Worm (Caenorhabditis elegans): ENCODE measurements around the gene C39D10.7.

C39D10.7 gene

ce11 chrX:7897690-7898089 lies 16.0 kb downstream of the C39D10.7 start, which contains the start of gene latd-1:
latd-1 (minus strand) TSS chrX:7897790.
- TF ChIP-seq nhr-41 (GFP tag; IDR thresholded peaks at IDR 0.05), result no peak
- no peak for TF ChIP-seq lin-1 (GFP tag; IDR thresholded peaks at IDR 0.05)
- TF ChIP-seq snpc-4 (tag; optimal IDR thresholded peaks at IDR 0.05), result no peak
- no peak for TF ChIP-seq mes-2 (tag; optimal IDR thresholded peaks at IDR 0.05; ENCODE audit: poor library complexity, severe bottlenecking)

DNA sequence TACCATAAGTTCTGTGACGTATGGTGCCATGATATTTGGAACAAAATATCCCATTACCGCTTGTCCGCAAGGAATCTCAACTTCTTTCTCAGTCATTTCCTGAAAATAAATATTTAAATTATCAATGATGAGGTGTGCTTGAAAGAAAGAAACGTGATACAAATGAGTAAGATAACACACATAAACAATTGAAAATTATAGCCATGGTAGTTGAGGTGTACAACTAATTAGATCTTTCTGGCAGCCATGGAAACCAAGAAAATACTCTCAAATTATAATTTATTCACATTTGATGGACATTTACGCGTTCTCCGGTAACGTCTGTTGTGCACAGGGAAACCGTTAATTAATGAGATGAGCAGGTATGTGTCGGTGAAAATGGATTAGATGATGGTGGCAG lies 21.4 kb downstream of the C39D10.7 start, which contains the start of gene C39D10.5:
TSS of gene C39D10.5 (minus strand) at position 101 of the 400 bp plus-strand sequence.
- TF ChIP-seq madf-9 (GFP tag; conservative IDR thresholded peaks at IDR 0.05) (no peak), ctbp-1 (GFP tag; IDR thresholded peaks at IDR 0.05) (no peak), Y48G9A.11 (GFP tag; IDR thresholded peaks at IDR 0.05) (no peak), saeg-2 (GFP tag; IDR thresholded peaks at IDR 0.05) (no peak), zag-1 (tag; optimal IDR thresholded peaks at IDR 0.05) (no peak), ZK337.2 (GFP tag; IDR thresholded peaks at IDR 0.05) (no peak), F49E8.2 (tag; optimal IDR thresholded peaks at IDR 0.05; ENCODE audit: borderline replicate concordance) (no peak), lsy-2 (tag; optimal IDR thresholded peaks at IDR 0.05) (no peak), F44E2.7 (GFP tag; IDR thresholded peaks at IDR 0.05) (no peak), nhr-77 (tag; optimal IDR thresholded peaks at IDR 0.05) (no peak), lin-39 (tag; optimal IDR thresholded peaks at IDR 0.05) (no peak), hif-1 (tag; optimal IDR thresholded peaks at IDR 0.05) (no peak), ztf-11 (tag; optimal IDR thresholded peaks at IDR 0.05) (no peak), daf-16 (GFP tag; optimal IDR thresholded peaks at IDR 0.05) (no peak), daf-16 (tag; optimal IDR thresholded peaks at IDR 0.05) (no peak), sdz-12 (GFP tag; optimal IDR thresholded peaks at IDR 0.05) (no peak), ceh-20 (GFP tag; IDR thresholded peaks at IDR 0.05) (no peak), aha-1 (tag) (no peak), php-3 (GFP tag; IDR thresholded peaks at IDR 0.05) (no peak)

DNA sequence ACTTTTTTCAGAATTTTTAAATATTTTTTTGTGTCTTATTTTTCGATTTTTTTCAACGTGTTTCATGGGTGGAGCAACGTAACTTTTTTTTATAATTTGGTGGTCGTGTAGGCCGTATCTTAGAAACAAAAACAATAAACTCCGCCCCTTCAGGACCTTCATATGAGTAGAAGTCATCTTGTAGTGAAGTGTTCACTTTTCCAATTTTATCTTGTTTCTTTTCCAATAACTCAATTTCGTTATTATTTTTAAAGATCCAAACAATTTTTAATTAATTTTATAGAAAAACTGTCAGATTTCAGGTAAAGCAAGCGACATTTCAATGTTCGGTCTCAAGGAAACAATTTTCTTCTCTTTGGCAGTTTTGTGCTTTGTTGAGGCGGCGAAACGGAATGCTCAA lies 24.8 kb downstream of the C39D10.7 start, which contains the start of gene C39D10.2:
TSS of gene C39D10.2 (plus strand) at position 301 of the 400 bp plus-strand sequence.
- TF ChIP-seq mdl-1 (tag; optimal IDR thresholded peaks at IDR 0.05), result no peak
- TF ChIP-seq R02D3.7 (tag; optimal IDR thresholded peaks at IDR 0.05), result no peak
- no peak for TF ChIP-seq Y105C5A.15 (GFP tag; IDR thresholded peaks at IDR 0.05)
- TF ChIP-seq nhr-6 (tag; optimal IDR thresholded peaks at IDR 0.05), result no peak
- TF ChIP-seq ama-1 (optimal IDR thresholded peaks at IDR 0.05), result no peak
- no peak for TF ChIP-seq daf-12 (tag; optimal IDR thresholded peaks at IDR 0.05)
- TF ChIP-seq hmg-1.1 (GFP tag; IDR thresholded peaks at IDR 0.05), result no peak
- no peak for TF ChIP-seq F26F4.8 (GFP tag; conservative IDR thresholded peaks at IDR 0.05)
- no peak for TF ChIP-seq nhr-42 (GFP tag; IDR thresholded peaks at IDR 0.05)
- no peak for TF ChIP-seq dmd-6 (GFP tag; IDR thresholded peaks at IDR 0.05)
- no peak for TF ChIP-seq snpc-4 (tag; optimal IDR thresholded peaks at IDR 0.05)
- TF ChIP-seq T20F7.1 (GFP tag; optimal IDR thresholded peaks at IDR 0.05), result no peak
- TF ChIP-seq unc-130 (GFP tag; optimal IDR thresholded peaks at IDR 0.05), result no peak
- TF ChIP-seq lin-1 (GFP tag; IDR thresholded peaks at IDR 0.05), result no peak
- TF ChIP-seq dve-1 (tag; optimal IDR thresholded peaks at IDR 0.05; ENCODE audit: insufficient read depth), result no peak
- no peak for TF ChIP-seq Y5F2A.4 (GFP tag; optimal IDR thresholded peaks at IDR 0.05)
- TF ChIP-seq Y75B8A.6 (GFP tag; IDR thresholded peaks at IDR 0.05), result no peak
- no peak for TF ChIP-seq dmd-9 (GFP tag; IDR thresholded peaks at IDR 0.05)
- no peak for TF ChIP-seq nhr-10 (tag; optimal IDR thresholded peaks at IDR 0.05)
- TF ChIP-seq lin-39 (tag; optimal IDR thresholded peaks at IDR 0.05), result no peak
